Fruit fly (Drosophila melanogaster) whole organism, embryonic: ENCODE data around the gene Tim17a2.

Source experiments
- Antp ChIP-seq: fragments of 200-800 bp; sonication (Bioruptor generic); optimal IDR thresholded peaks from 3 replicates; lab custom pipeline; 2016; ENCODE audit warnings: missing biosample characterization, missing genetic modification characterization
- B-H2 ChIP-seq: fragments of 200-800 bp; sonication (Bioruptor generic); optimal IDR thresholded peaks from 2 replicates; lab custom pipeline; 2018; ENCODE audit warnings: missing biosample characterization, mild to moderate bottlenecking, missing genetic modification characterization
- CG10366 ChIP-seq: fragments of 200-800 bp; sonication (Bioruptor generic); IDR thresholded peaks from 2 replicates; pipeline ENCODE4 v1.3.6; 2022; ENCODE audit warnings: missing biosample characterization, missing genetic modification characterization
- CG10462 ChIP-seq: fragments of 200-800 bp; sonication (Bioruptor generic); optimal IDR thresholded peaks from 2 replicates; lab custom pipeline; 2016; ENCODE audit warnings: missing biosample characterization, missing genetic modification characterization
- CG11695 ChIP-seq: fragments of 200-800 bp; sonication (Bioruptor generic); IDR thresholded peaks from 3 replicates; pipeline ENCODE4 v1.3.6; 2022; ENCODE audit warnings: missing biosample characterization, missing genetic modification characterization
- CG13775 ChIP-seq: fragments of 200-800 bp; sonication (Bioruptor generic); optimal IDR thresholded peaks from 3 replicates; lab custom pipeline; 2017; ENCODE audit warnings: missing biosample characterization, mild to moderate bottlenecking, missing genetic modification characterization
- CG15601 ChIP-seq: fragments of 200-800 bp; sonication (Bioruptor generic); optimal IDR thresholded peaks from 3 replicates; lab custom pipeline; 2019; ENCODE audit warnings: missing biosample characterization, mild to moderate bottlenecking, missing genetic modification characterization, moderate library complexity
- CG16815 ChIP-seq: fragments of 200-800 bp; sonication (Bioruptor generic); optimal IDR thresholded peaks from 3 replicates; lab custom pipeline; 2017; ENCODE audit warnings: missing biosample characterization, mild to moderate bottlenecking, missing genetic modification characterization
- CG17186 ChIP-seq: fragments of 200-800 bp; sonication (Bioruptor generic); optimal IDR thresholded peaks from 3 replicates; lab custom pipeline; 2017; ENCODE audit warnings: missing biosample characterization, missing genetic modification reagents, missing genetic modification characterization
- CG2199 ChIP-seq: fragments of 200-800 bp; sonication (Bioruptor generic); IDR thresholded peaks from 3 replicates; pipeline ENCODE4 v1.3.6; 2022; ENCODE audit warnings: missing biosample characterization, missing genetic modification characterization
- CG30403 ChIP-seq: fragments of 200-800 bp; sonication (Bioruptor generic); optimal IDR thresholded peaks from 3 replicates; lab custom pipeline; 2016; ENCODE audit warnings: missing biosample characterization, missing genetic modification characterization
- CG32772 ChIP-seq: fragments of 200-800 bp; sonication (Bioruptor generic); IDR thresholded peaks from 2 replicates; pipeline ENCODE4 v1.3.6; 2022; ENCODE audit warnings: missing biosample characterization, missing genetic modification characterization
- CG3281 ChIP-seq: fragments of 200-800 bp; sonication (Bioruptor generic); optimal IDR thresholded peaks from 3 replicates; lab custom pipeline; 2017; ENCODE audit warnings: missing biosample characterization, mild to moderate bottlenecking, missing genetic modification characterization
- CG34224 ChIP-seq: fragments of 200-800 bp; sonication (Bioruptor generic); IDR thresholded peaks from 3 replicates; pipeline ENCODE4 v1.3.6; 2022; ENCODE audit warnings: missing biosample characterization, missing genetic modification characterization; ENCODE audit not compliant: partially characterized antibody
- CG6813 ChIP-seq: fragments of 200-800 bp; sonication (Bioruptor generic); optimal IDR thresholded peaks from 2 replicates; lab custom pipeline; 2017; ENCODE audit warnings: missing biosample characterization, missing genetic modification characterization, mild to moderate bottlenecking, moderate library complexity, missing genetic modification reagents
- CG9932 ChIP-seq: fragments of 200-800 bp; sonication (Bioruptor generic); IDR thresholded peaks from 2 replicates; pipeline ENCODE4 v1.3.6; 2022; ENCODE audit warnings: missing biosample characterization, missing genetic modification characterization
- Dad ChIP-seq: fragments of 200-800 bp; sonication (Bioruptor generic); optimal IDR thresholded peaks from 3 replicates; lab custom pipeline; 2016; ENCODE audit warnings: missing biosample characterization, missing genetic modification characterization
- Dfd ChIP-seq, 2 experiments: fragments of >200 bp; optimal IDR thresholded peaks; 2 replicates each; lab custom pipeline; 2017; ENCODE audit warnings: missing biosample characterization in 2 of 2, missing genetic modification characterization in 2 of 2
- Dref ChIP-seq: fragments of 200-800 bp; sonication (Bioruptor generic); IDR thresholded peaks from 2 replicates; pipeline ENCODE4 v1.3.6; 2022; ENCODE audit warnings: missing biosample characterization, missing genetic modification characterization
- Gsc ChIP-seq: fragments of 200-800 bp; sonication (Bioruptor generic); IDR thresholded peaks from 2 replicates; pipeline ENCODE4 v1.3.6; 2022; ENCODE audit warnings: missing biosample characterization, missing genetic modification characterization
- Gug ChIP-seq: fragments of 200-800 bp; sonication (Bioruptor generic); IDR thresholded peaks from 4 replicates; pipeline ENCODE4 v1.3.6; 2022; ENCODE audit warnings: missing biosample characterization, missing genetic modification characterization
- H2.0 ChIP-seq: fragments of 200-800 bp; sonication (Bioruptor generic); IDR thresholded peaks from 2 replicates; pipeline ENCODE4 v1.3.6; 2022; ENCODE audit warnings: missing biosample characterization, missing genetic modification characterization
- HmgZ ChIP-seq: fragments of 200-800 bp; sonication (Bioruptor generic); optimal IDR thresholded peaks from 2 replicates; lab custom pipeline; 2018; ENCODE audit warnings: missing biosample characterization, mild to moderate bottlenecking, missing genetic modification characterization
- Hr51 ChIP-seq, 2 experiments: fragments of 200-800 bp; sonication (Bioruptor generic); optimal IDR thresholded peaks; 2 replicates in 1 of 2; 3 replicates in 1 of 2; lab custom pipeline; 2016 to 2018; ENCODE audit warnings: missing biosample characterization in 2 of 2, missing genetic modification characterization in 2 of 2, mild to moderate bottlenecking in 1 of 2, moderate library complexity in 1 of 2
- Hr78 ChIP-seq, 2 experiments: fragments of 200-800 bp in 1 of 2; fragments of >200 bp in 1 of 2; sonication (Bioruptor generic) in 1 of 2; optimal IDR thresholded peaks; 2 replicates each; lab custom pipeline; 2017 to 2019; ENCODE audit warnings: missing biosample characterization in 2 of 2, missing genetic modification characterization in 2 of 2, mild to moderate bottlenecking in 1 of 2, moderate library complexity in 1 of 2
- Neu2 ChIP-seq: fragments of 200-800 bp; sonication (Bioruptor generic); optimal IDR thresholded peaks from 3 replicates; lab custom pipeline; 2016; ENCODE audit warnings: missing biosample characterization, missing genetic modification characterization, borderline replicate concordance
- Side ChIP-seq: fragments of 200-800 bp; sonication (Bioruptor generic); optimal IDR thresholded peaks from 2 replicates; lab custom pipeline; 2016; ENCODE audit warnings: missing biosample characterization, missing genetic modification characterization
- Sin3A ChIP-seq: fragments of >200 bp; optimal IDR thresholded peaks from 2 replicates; lab custom pipeline; 2018
- Spps ChIP-seq: fragments of 200-800 bp; sonication (Bioruptor generic); optimal IDR thresholded peaks from 2 replicates; lab custom pipeline; 2018; ENCODE audit warnings: missing biosample characterization, mild to moderate bottlenecking, missing genetic modification characterization
- Tbp ChIP-seq: fragments of >200 bp; optimal IDR thresholded peaks from 2 replicates; lab custom pipeline; 2018; ENCODE audit warnings: missing biosample characterization, missing genetic modification characterization
- abd-A ChIP-seq: fragments of 200-800 bp; sonication (Bioruptor generic); optimal IDR thresholded peaks from 3 replicates; lab custom pipeline; 2019; ENCODE audit warnings: missing biosample characterization, mild to moderate bottlenecking, missing genetic modification characterization, moderate library complexity
- aop ChIP-seq: fragments of 200-800 bp; sonication (Bioruptor generic); IDR thresholded peaks from 2 replicates; pipeline ENCODE4 v1.3.6; 2022; ENCODE audit warnings: missing biosample characterization, missing genetic modification characterization
- ap ChIP-seq: fragments of 200-800 bp; sonication (Bioruptor generic); IDR thresholded peaks from 2 replicates; pipeline ENCODE4 v1.3.6; 2022; ENCODE audit warnings: missing biosample characterization, missing genetic modification characterization
- bigmax ChIP-seq: fragments of 200-800 bp; sonication (Bioruptor generic); optimal IDR thresholded peaks from 2 replicates; lab custom pipeline; 2018; ENCODE audit warnings: missing biosample characterization, mild to moderate bottlenecking, missing genetic modification characterization
- crol ChIP-seq: fragments of 200-800 bp; sonication (Bioruptor generic); IDR thresholded peaks from 2 replicates; pipeline ENCODE4 v1.3.6; 2022; ENCODE audit warnings: missing biosample characterization, missing genetic modification characterization
- cwo ChIP-seq: fragments of 200-800 bp; sonication (Bioruptor generic); optimal IDR thresholded peaks from 3 replicates; lab custom pipeline; 2017; ENCODE audit warnings: missing biosample characterization, missing genetic modification characterization, mild to moderate bottlenecking, moderate library complexity, missing genetic modification reagents
- ems ChIP-seq: fragments of 200-800 bp; sonication (Bioruptor generic); optimal IDR thresholded peaks from 3 replicates; lab custom pipeline; 2016; ENCODE audit warnings: missing biosample characterization, missing genetic modification characterization
- en ChIP-seq: fragments of 200-800 bp; sonication (Bioruptor generic); optimal IDR thresholded peaks from 2 replicates; lab custom pipeline; 2016; ENCODE audit warnings: missing biosample characterization, missing genetic modification characterization
- ftz-f1 ChIP-seq: fragments of 200-800 bp; sonication (Bioruptor generic); optimal IDR thresholded peaks from 2 replicates; lab custom pipeline; 2016; ENCODE audit warnings: missing biosample characterization, missing genetic modification characterization
- gem ChIP-seq: fragments of 200-800 bp; sonication (Bioruptor generic); optimal IDR thresholded peaks from 2 replicates; lab custom pipeline; 2019; ENCODE audit warnings: missing biosample characterization, mild to moderate bottlenecking, missing genetic modification characterization, moderate library complexity
- gfzf ChIP-seq: fragments of 200-800 bp; sonication (Bioruptor generic); optimal IDR thresholded peaks from 2 replicates; lab custom pipeline; 2016; ENCODE audit warnings: missing biosample characterization, mild to moderate bottlenecking, missing genetic modification characterization, moderate library complexity
- hbn ChIP-seq: fragments of 200-800 bp; sonication (Bioruptor generic); IDR thresholded peaks from 2 replicates; pipeline ENCODE4 v1.3.6; 2022; ENCODE audit warnings: missing biosample characterization, missing genetic modification characterization; ENCODE audit not compliant: partially characterized antibody
- hth ChIP-seq: fragments of >200 bp; optimal IDR thresholded peaks from 2 replicates; lab custom pipeline; 2017; ENCODE audit warnings: inconsistent platforms
- lola ChIP-seq, 3 experiments: fragments of >200 bp in 2 of 3; fragments of 200-800 bp in 1 of 3; sonication (Bioruptor generic) in 1 of 3; optimal IDR thresholded peaks; 2 replicates each; lab custom pipeline; 2017 to 2019; ENCODE audit warnings: missing biosample characterization in 3 of 3, missing genetic modification characterization in 3 of 3, mild to moderate bottlenecking in 1 of 3, moderate library complexity in 1 of 3
- pb ChIP-seq: fragments of 200-800 bp; sonication (Bioruptor generic); optimal IDR thresholded peaks from 3 replicates; lab custom pipeline; 2016; ENCODE audit warnings: missing biosample characterization, missing genetic modification characterization
- shn ChIP-seq: fragments of 200-800 bp; sonication (Bioruptor generic); optimal IDR thresholded peaks from 3 replicates; lab custom pipeline; 2016; ENCODE audit warnings: missing biosample characterization, missing genetic modification characterization
- sr ChIP-seq: fragments of 200-800 bp; sonication (Bioruptor generic); IDR thresholded peaks from 3 replicates; pipeline ENCODE4 v1.3.6; 2022; ENCODE audit warnings: missing biosample characterization, missing genetic modification characterization
- tll ChIP-seq, 2 experiments: fragments of 200-800 bp in 1 of 2; fragments of >200 bp in 1 of 2; sonication (Bioruptor generic) in 1 of 2; optimal IDR thresholded peaks; 2 replicates each; lab custom pipeline; 2017 to 2019; ENCODE audit warnings: missing biosample characterization in 2 of 2, missing genetic modification characterization in 2 of 2, mild to moderate bottlenecking in 1 of 2, moderate library complexity in 1 of 2
- trh ChIP-seq: fragments of 200-800 bp; sonication (Bioruptor generic); optimal IDR thresholded peaks from 2 replicates; lab custom pipeline; 2016; ENCODE audit warnings: missing biosample characterization, missing genetic modification characterization
- vvl ChIP-seq: fragments of 200-800 bp; sonication (Bioruptor generic); IDR thresholded peaks from 2 replicates; pipeline ENCODE4 v1.3.6; 2022; ENCODE audit warnings: missing biosample characterization, missing genetic modification characterization
- zf30C ChIP-seq: fragments of 200-800 bp; sonication (Bioruptor generic); optimal IDR thresholded peaks from 3 replicates; lab custom pipeline; 2018; ENCODE audit warnings: missing biosample characterization, mild to moderate bottlenecking, missing genetic modification characterization
- zfh2 ChIP-seq: fragments of 200-800 bp; sonication (Bioruptor generic); optimal IDR thresholded peaks from 2 replicates; lab custom pipeline; 2016; ENCODE audit warnings: missing biosample characterization, missing genetic modification characterization

Gene Tim17a2

DNA sequence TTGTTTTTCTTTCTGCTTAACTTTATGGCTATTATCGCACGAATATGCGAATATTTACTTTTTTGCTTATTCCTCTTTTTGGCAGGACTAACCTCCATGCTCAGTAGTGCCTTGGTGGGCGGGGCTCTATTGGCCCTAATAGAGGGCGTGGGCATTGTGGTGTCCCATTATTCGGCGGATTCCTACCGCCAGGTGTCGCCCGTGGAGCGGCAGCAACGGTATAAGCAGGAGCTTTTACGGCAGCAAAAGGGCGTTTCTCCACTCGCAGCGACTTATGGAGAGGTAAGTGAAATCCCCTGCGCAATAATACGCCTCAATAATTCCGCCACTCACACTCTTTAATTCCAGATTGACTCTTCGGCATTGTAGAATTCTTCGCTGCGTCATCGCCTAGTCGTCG, 38.1 kb upstream of the Tim17a2 start (continued):
- no peak for TF ChIP-seq CG10462
- no peak for TF ChIP-seq Sin3A
- TF ChIP-seq Neu2 (GFP tag; lab: Kevin White, UChicago), result no peak
- no peak for TF ChIP-seq cwo
- peak; percentile 6 for TF ChIP-seq Antp (GFP tag; lab: Kevin White, UChicago)
- no peak for TF ChIP-seq CG13775 (GFP tag; lab: Kevin White, UChicago)
- TF ChIP-seq bigmax (GFP tag; lab: Kevin White, UChicago), result no peak
- peak; percentile 43 for TF ChIP-seq CG6813 (GFP tag; lab: Kevin White, UChicago)
- TF ChIP-seq Tbp (GFP tag; lab: Kevin White, UChicago), result no peak
- TF ChIP-seq CG16815, result no peak
- TF ChIP-seq zf30C, result no peak
- peak; percentile 3 for TF ChIP-seq CG30403 (GFP tag; lab: Kevin White, UChicago)
- peak; percentile 35; the same call in 1 of the 3 replicates for TF ChIP-seq CG2199 (GFP tag; lab: Robert Waterston, UW)
- TF ChIP-seq crol (GFP tag; lab: Robert Waterston, UW), result 0 out of 2 replicates have a peak, but pooled peaks have one; percentile 12
- no peak for TF ChIP-seq CG9932 (GFP tag; lab: Robert Waterston, UW)
- no peak for TF ChIP-seq shn (GFP tag; lab: Kevin White, UChicago)
- TF ChIP-seq HmgZ (tag; lab: Kevin White, UChicago), result no peak
- TF ChIP-seq Side, result no peak
- TF ChIP-seq sr, result 0 out of 3 replicates have a peak, but pooled peaks have one; percentile 16
- TF ChIP-seq lola (GFP tag; optimal IDR thresholded peaks at IDR 0.05; lab: Kevin White, UChicago), result no peak
- no peak for TF ChIP-seq aop (GFP tag; lab: Robert Waterston, UW)
- no peak for TF ChIP-seq Dfd (GFP tag; optimal IDR thresholded peaks at IDR 0.05; lab: Kevin White, UChicago)
- TF ChIP-seq CG34224 (GFP tag; lab: Robert Waterston, UW), result no peak
- no peak for TF ChIP-seq gem (tag; lab: Kevin White, UChicago)
- no peak for TF ChIP-seq gfzf (GFP tag; lab: Kevin White, UChicago)
- no peak for TF ChIP-seq Spps (tag; lab: Kevin White, UChicago)
- no peak for TF ChIP-seq zfh2 (GFP tag; lab: Kevin White, UChicago)
- TF ChIP-seq Dad, result no peak
- TF ChIP-seq Hr78 (GFP tag; optimal IDR thresholded peaks at IDR 0.05; lab: Kevin White, UChicago), result no peak
- no peak for TF ChIP-seq CG3281
- TF ChIP-seq ap (GFP tag; lab: Robert Waterston, UW), result no peak
- no peak for TF ChIP-seq Dref (GFP tag; lab: Robert Waterston, UW)
- TF ChIP-seq ems (GFP tag; lab: Kevin White, UChicago), result no peak
- TF ChIP-seq H2.0 (GFP tag; lab: Robert Waterston, UW), result 0 out of 2 replicates have a peak, but pooled peaks have one; percentile 21
- no peak for TF ChIP-seq tll (GFP tag; optimal IDR thresholded peaks at IDR 0.05; lab: Kevin White, UChicago)
- no peak for TF ChIP-seq CG15601
- TF ChIP-seq pb (GFP tag; lab: Kevin White, UChicago), result peak; percentile 0
- no peak for TF ChIP-seq CG11695 (GFP tag; lab: Robert Waterston, UW)
- peak in 1 of 2 experiments; percentile 24 for TF ChIP-seq Hr51 (GFP tag; optimal IDR thresholded peaks at IDR 0.05; lab: Kevin White, UChicago)
- no peak for TF ChIP-seq B-H2
- TF ChIP-seq hth (lab: Kevin White, UChicago), result no peak
- TF ChIP-seq hbn (GFP tag; lab: Robert Waterston, UW), result no peak
- no peak for TF ChIP-seq CG32772 (GFP tag; lab: Robert Waterston, UW)
- TF ChIP-seq abd-A, result no peak
- no peak for TF ChIP-seq CG10366 (GFP tag; lab: Robert Waterston, UW)
- TF ChIP-seq trh, result no peak
- TF ChIP-seq en (GFP tag; lab: Kevin White, UChicago), result no peak
- TF ChIP-seq Gsc (GFP tag; lab: Robert Waterston, UW), result no peak
- TF ChIP-seq Gug (GFP tag; lab: Robert Waterston, UW), result peak; percentile 13; the same call in 1 of the 4 replicates
- no peak for TF ChIP-seq ftz-f1 (GFP tag; lab: Kevin White, UChicago)
- peak; percentile 47; the same call in 1 of the 2 replicates for TF ChIP-seq vvl (GFP tag; lab: Robert Waterston, UW)
- TF ChIP-seq CG17186, result no peak
